Worm (Caenorhabditis elegans): ENCODE results near the gene Y11D7A.3.
A peak's percentile ranks its signal among the peaks of the same experiment; 100 is the strongest.

Y11D7A.3 gene

ce11 chrIV:9199939-9200202, 33.0 kb upstream of the Y11D7A.3 start, which contains the start of gene wnk-1:
TSS of gene wnk-1 (plus strand) at chrIV:9200103.
- TF ChIP-seq flt-1 (GFP tag; IDR thresholded peaks at IDR 0.05) = no peak
- no peak for TF ChIP-seq tab-1 (GFP tag; IDR thresholded peaks at IDR 0.05)

ce11 chrIV:9210841-9211240, 22.1 kb upstream of the Y11D7A.3 start:
- no peak for TF ChIP-seq tab-1 (GFP tag; IDR thresholded peaks at IDR 0.05)
- TF ChIP-seq ztf-23 (GFP tag; IDR thresholded peaks at IDR 0.05) = no peak
- no peak for TF ChIP-seq ztf-29 (GFP tag; IDR thresholded peaks at IDR 0.05)
- TF ChIP-seq T22C8.4 (GFP tag; IDR thresholded peaks at IDR 0.05) = no peak
- TF ChIP-seq ref-1 (GFP tag; conservative IDR thresholded peaks at IDR 0.05) = no peak
- no peak for TF ChIP-seq klf-2 (GFP tag; conservative IDR thresholded peaks at IDR 0.05)
- TF ChIP-seq cog-1 (tag; optimal IDR thresholded peaks at IDR 0.05) = no peak
- TF ChIP-seq med-1 (GFP tag; optimal IDR thresholded peaks at IDR 0.05; ENCODE audit: insufficient read depth) = no peak
- no peak for TF ChIP-seq flt-1 (GFP tag; IDR thresholded peaks at IDR 0.05)

- TF ChIP-seq T22C8.4 (GFP tag; IDR thresholded peaks at IDR 0.05) = no peak
- TF ChIP-seq flt-1 (GFP tag; IDR thresholded peaks at IDR 0.05) = no peak
- no peak for TF ChIP-seq ztf-23 (GFP tag; IDR thresholded peaks at IDR 0.05)
- TF ChIP-seq cog-1 (tag; optimal IDR thresholded peaks at IDR 0.05) = no peak
- no peak for TF ChIP-seq tab-1 (GFP tag; IDR thresholded peaks at IDR 0.05)
- no peak for TF ChIP-seq ref-1 (GFP tag; conservative IDR thresholded peaks at IDR 0.05)
- no peak for TF ChIP-seq klf-2 (GFP tag; conservative IDR thresholded peaks at IDR 0.05)
- no peak for TF ChIP-seq ztf-29 (GFP tag; IDR thresholded peaks at IDR 0.05)
- TF ChIP-seq med-1 (GFP tag; optimal IDR thresholded peaks at IDR 0.05; ENCODE audit: insufficient read depth) = no peak
Observed at ce11 chrIV:9212121-9212520, 20.8 kb upstream of the Y11D7A.3 start, which contains the start of gene C46C2.6. TSS of gene C46C2.6 (plus strand) at chrIV:9212421.

ce11 chrIV:9214823-9215222, 18.1 kb upstream of the Y11D7A.3 start:
- TF ChIP-seq cog-1 (tag; optimal IDR thresholded peaks at IDR 0.05) (no peak), med-1 (GFP tag; optimal IDR thresholded peaks at IDR 0.05; ENCODE audit: insufficient read depth) (no peak), T22C8.4 (GFP tag; IDR thresholded peaks at IDR 0.05) (no peak), ref-1 (GFP tag; conservative IDR thresholded peaks at IDR 0.05) (no peak), ztf-29 (GFP tag; IDR thresholded peaks at IDR 0.05) (no peak), ztf-23 (GFP tag; IDR thresholded peaks at IDR 0.05) (no peak), flt-1 (GFP tag; IDR thresholded peaks at IDR 0.05) (no peak), klf-2 (GFP tag; conservative IDR thresholded peaks at IDR 0.05) (no peak), tab-1 (GFP tag; IDR thresholded peaks at IDR 0.05) (no peak)

- TF ChIP-seq cog-1 (tag; optimal IDR thresholded peaks at IDR 0.05) (no peak), T22C8.4 (GFP tag; IDR thresholded peaks at IDR 0.05) (no peak), tab-1 (GFP tag; IDR thresholded peaks at IDR 0.05) (no peak)
Observed at ce11 chrIV:9215824-9216223, 17.1 kb upstream of the Y11D7A.3 start.

ce11 chrIV:9216437-9216836, 16.5 kb upstream of the Y11D7A.3 start:
- TF ChIP-seq ztf-23 (GFP tag; IDR thresholded peaks at IDR 0.05) (no peak), flt-1 (GFP tag; IDR thresholded peaks at IDR 0.05) (0 out of 2 replicates have a peak, but pooled peaks have one; percentile 11), klf-2 (GFP tag; conservative IDR thresholded peaks at IDR 0.05) (no peak)

- TF ChIP-seq ztf-29 (GFP tag; IDR thresholded peaks at IDR 0.05) (no peak), T22C8.4 (GFP tag; IDR thresholded peaks at IDR 0.05) (no peak), med-1 (GFP tag; optimal IDR thresholded peaks at IDR 0.05; ENCODE audit: insufficient read depth) (no peak), tab-1 (GFP tag; IDR thresholded peaks at IDR 0.05) (no peak), cog-1 (tag; optimal IDR thresholded peaks at IDR 0.05) (no peak), flt-1 (GFP tag; IDR thresholded peaks at IDR 0.05) (no peak)
Observed at ce11 chrIV:9216956-9217355, 15.9 kb upstream of the Y11D7A.3 start.

ce11 chrIV:9217426-9217825, 15.5 kb upstream of the Y11D7A.3 start, which contains the start of gene C46C2.2:
TSS of gene C46C2.2 (plus strand) at chrIV:9217726.
- TF ChIP-seq tab-1 (GFP tag; IDR thresholded peaks at IDR 0.05) (no peak), klf-2 (GFP tag; conservative IDR thresholded peaks at IDR 0.05) (no peak), T22C8.4 (GFP tag; IDR thresholded peaks at IDR 0.05) (no peak), ztf-29 (GFP tag; IDR thresholded peaks at IDR 0.05) (no peak), cog-1 (tag; optimal IDR thresholded peaks at IDR 0.05) (no peak), flt-1 (GFP tag; IDR thresholded peaks at IDR 0.05) (no peak), med-1 (GFP tag; optimal IDR thresholded peaks at IDR 0.05; ENCODE audit: insufficient read depth) (no peak), ref-1 (GFP tag; conservative IDR thresholded peaks at IDR 0.05) (no peak), ztf-23 (GFP tag; IDR thresholded peaks at IDR 0.05) (no peak)

ce11 chrIV:9218415-9218814, 14.5 kb upstream of the Y11D7A.3 start:
- no peak for TF ChIP-seq ztf-23 (GFP tag; IDR thresholded peaks at IDR 0.05)
- no peak for TF ChIP-seq med-1 (GFP tag; optimal IDR thresholded peaks at IDR 0.05; ENCODE audit: insufficient read depth)
- no peak for TF ChIP-seq cog-1 (tag; optimal IDR thresholded peaks at IDR 0.05)
- no peak for TF ChIP-seq ztf-29 (GFP tag; IDR thresholded peaks at IDR 0.05)
- TF ChIP-seq klf-2 (GFP tag; conservative IDR thresholded peaks at IDR 0.05) = no peak
- no peak for TF ChIP-seq ref-1 (GFP tag; conservative IDR thresholded peaks at IDR 0.05)
- no peak for TF ChIP-seq tab-1 (GFP tag; IDR thresholded peaks at IDR 0.05)
- TF ChIP-seq flt-1 (GFP tag; IDR thresholded peaks at IDR 0.05) = no peak

- no peak for TF ChIP-seq ztf-23 (GFP tag; IDR thresholded peaks at IDR 0.05)
- TF ChIP-seq flt-1 (GFP tag; IDR thresholded peaks at IDR 0.05) = no peak
- TF ChIP-seq ztf-29 (GFP tag; IDR thresholded peaks at IDR 0.05) = no peak
- TF ChIP-seq med-1 (GFP tag; optimal IDR thresholded peaks at IDR 0.05; ENCODE audit: insufficient read depth) = no peak
- TF ChIP-seq klf-2 (GFP tag; conservative IDR thresholded peaks at IDR 0.05) = no peak
- no peak for TF ChIP-seq T22C8.4 (GFP tag; IDR thresholded peaks at IDR 0.05)
- TF ChIP-seq ref-1 (GFP tag; conservative IDR thresholded peaks at IDR 0.05) = no peak
- no peak for TF ChIP-seq cog-1 (tag; optimal IDR thresholded peaks at IDR 0.05)
- TF ChIP-seq tab-1 (GFP tag; IDR thresholded peaks at IDR 0.05) = no peak
Observed at ce11 chrIV:9224825-9225224, 8.1 kb upstream of the Y11D7A.3 start, which contains the start of gene C46C2.3. TSS of gene C46C2.3 (plus strand) at chrIV:9225125.

ce11 chrIV:9227650-9228049, 5.2 kb upstream of the Y11D7A.3 start:
- TF ChIP-seq T22C8.4 (GFP tag; IDR thresholded peaks at IDR 0.05) (no peak), ztf-23 (GFP tag; IDR thresholded peaks at IDR 0.05) (no peak), tab-1 (GFP tag; IDR thresholded peaks at IDR 0.05) (no peak), klf-2 (GFP tag; conservative IDR thresholded peaks at IDR 0.05) (no peak), cog-1 (tag; optimal IDR thresholded peaks at IDR 0.05) (no peak), ref-1 (GFP tag; conservative IDR thresholded peaks at IDR 0.05) (no peak), flt-1 (GFP tag; IDR thresholded peaks at IDR 0.05) (no peak), med-1 (GFP tag; optimal IDR thresholded peaks at IDR 0.05; ENCODE audit: insufficient read depth) (no peak), ztf-29 (GFP tag; IDR thresholded peaks at IDR 0.05) (no peak)

All from whole organism, midembryonic.